Worm (Caenorhabditis elegans) whole organism, L4/young adult: Measurements from ENCODE around the gene ZK105.6.

Experiments used
- dao-5 ChIP-seq: sonication (generic microtip); optimal IDR thresholded peaks from 2 replicates; lab custom pipeline; 2016; ENCODE audit warnings: missing genotype, missing genetic modification characterization, moderate library complexity, missing compliant biosample characterization
- him-1 ChIP-seq: sonication (generic microtip); optimal IDR thresholded peaks from 2 replicates; lab custom pipeline; 2016; ENCODE audit warnings: missing genotype, missing genetic modification reagents, missing genetic modification characterization, missing compliant biosample characterization

- TF ChIP-seq him-1 (tag; lab: Kevin White, UChicago): no peak
- no peak for TF ChIP-seq dao-5 (tag; lab: Kevin White, UChicago)
These were observed 2.3 kb upstream of the ZK105.6 start for ce11 chrV:7726202-7726601.
